Worm (Caenorhabditis elegans): ENCODE measurements around the gene ZK863.1.

- no peak for TF ChIP-seq W03F9.2 (tag; optimal IDR thresholded peaks at IDR 0.05)
- TF ChIP-seq dao-5 (tag; optimal IDR thresholded peaks at IDR 0.05): no peak
- TF ChIP-seq him-1 (tag; optimal IDR thresholded peaks at IDR 0.05): no peak
Measured at ce11 chrV:12184308-12184999, 14.4 kb upstream of the ZK863.1 start, which contains the start of gene srd-4.

Measured in whole organism, L4/young adult.